Fruit fly (Drosophila melanogaster) whole organism, embryonic: Measurements from ENCODE around the gene CG7546.

Source experiments
- Ada2b ChIP-seq: fragments of 200-800 bp; sonication (Bioruptor generic); IDR thresholded peaks from 2 replicates; pipeline ENCODE4 v1.3.6; 2022; ENCODE audit warnings: missing biosample characterization, missing genetic modification characterization
- Antp ChIP-seq: fragments of 200-800 bp; sonication (Bioruptor generic); optimal IDR thresholded peaks from 3 replicates; lab custom pipeline; 2016; ENCODE audit warnings: missing biosample characterization, missing genetic modification characterization
- Atf6 ChIP-seq: fragments of 200-800 bp; sonication (Bioruptor generic); IDR thresholded peaks from 2 replicates; pipeline ENCODE4 v1.3.6; 2022; ENCODE audit warnings: missing biosample characterization, missing genetic modification characterization
- C15 ChIP-seq: fragments of 200-800 bp; sonication (Bioruptor generic); IDR thresholded peaks from 3 replicates; pipeline ENCODE4 v1.3.6; 2022; ENCODE audit warnings: missing biosample characterization, missing genetic modification characterization
- CG11247 ChIP-seq: fragments of 200-800 bp; sonication (Bioruptor generic); IDR thresholded peaks from 2 replicates; pipeline ENCODE4 v1.3.6; 2022; ENCODE audit warnings: missing biosample characterization, missing genetic modification characterization
- CG13624 ChIP-seq: fragments of 200-800 bp; sonication (Bioruptor generic); optimal IDR thresholded peaks from 2 replicates; lab custom pipeline; 2016; ENCODE audit warnings: missing biosample characterization, missing genetic modification characterization
- CG15696 ChIP-seq: fragments of 200-800 bp; sonication (Bioruptor generic); optimal IDR thresholded peaks from 2 replicates; lab custom pipeline; 2019; ENCODE audit warnings: missing biosample characterization, mild to moderate bottlenecking, missing genetic modification characterization, moderate library complexity
- CG16779 ChIP-seq: fragments of 200-800 bp; sonication (Bioruptor generic); IDR thresholded peaks from 2 replicates; pipeline ENCODE4 v1.3.6; 2022; ENCODE audit warnings: missing biosample characterization, missing genetic modification characterization
- CG17361 ChIP-seq: fragments of 200-800 bp; sonication (Bioruptor generic); IDR thresholded peaks from 3 replicates; pipeline ENCODE4 v1.3.6; 2022; ENCODE audit warnings: missing biosample characterization, missing genetic modification characterization
- CG17912 ChIP-seq: fragments of 200-800 bp; sonication (Bioruptor generic); optimal IDR thresholded peaks from 2 replicates; lab custom pipeline; 2018; ENCODE audit warnings: missing biosample characterization, mild to moderate bottlenecking, missing genetic modification characterization
- CG2120 ChIP-seq: fragments of 200-800 bp; sonication (Bioruptor generic); optimal IDR thresholded peaks from 3 replicates; lab custom pipeline; 2016; ENCODE audit warnings: missing biosample characterization, missing genetic modification characterization
- CG3065 ChIP-seq: fragments of 200-800 bp; sonication (Bioruptor generic); optimal IDR thresholded peaks from 2 replicates; lab custom pipeline; 2016; ENCODE audit warnings: missing biosample characterization, missing genetic modification characterization
- CG32532 ChIP-seq: fragments of 200-800 bp; sonication (Bioruptor generic); IDR thresholded peaks from 2 replicates; pipeline ENCODE4 v1.3.6; 2022; ENCODE audit warnings: missing biosample characterization, missing genetic modification characterization
- CG3847 ChIP-seq: fragments of 200-800 bp; sonication (Bioruptor generic); IDR thresholded peaks from 2 replicates; pipeline ENCODE4 v1.3.6; 2022; ENCODE audit warnings: missing biosample characterization, missing genetic modification characterization
- CG4328 ChIP-seq: fragments of 200-800 bp; sonication (Bioruptor generic); optimal IDR thresholded peaks from 3 replicates; lab custom pipeline; 2017; ENCODE audit warnings: missing biosample characterization, missing genetic modification reagents, missing genetic modification characterization
- CG4360 ChIP-seq: fragments of 200-800 bp; sonication (Bioruptor generic); IDR thresholded peaks from 2 replicates; pipeline ENCODE4 v1.3.6; 2022; ENCODE audit warnings: missing biosample characterization, missing genetic modification characterization
- CG4707 ChIP-seq: fragments of 200-800 bp; sonication (Bioruptor generic); optimal IDR thresholded peaks from 2 replicates; lab custom pipeline; 2018; ENCODE audit warnings: missing biosample characterization, mild to moderate bottlenecking, missing genetic modification characterization, moderate library complexity
- CG9817 ChIP-seq: fragments of 200-800 bp; sonication (Bioruptor generic); optimal IDR thresholded peaks from 2 replicates; lab custom pipeline; 2018; ENCODE audit warnings: missing biosample characterization, mild to moderate bottlenecking, missing genetic modification characterization, moderate library complexity
- Chrac-16 ChIP-seq: fragments of 200-800 bp; sonication (Bioruptor generic); optimal IDR thresholded peaks from 3 replicates; lab custom pipeline; 2016; ENCODE audit warnings: missing biosample characterization, missing genetic modification characterization
- CkIIα-i1 ChIP-seq: fragments of 200-800 bp; sonication (Bioruptor generic); IDR thresholded peaks from 2 replicates; pipeline ENCODE4 v1.3.6; 2022; ENCODE audit warnings: missing biosample characterization, missing genetic modification characterization
- Dbx ChIP-seq: fragments of 200-800 bp; sonication (Bioruptor generic); IDR thresholded peaks from 3 replicates; pipeline ENCODE4 v1.3.6; 2022; ENCODE audit warnings: missing biosample characterization, missing genetic modification characterization
- Dek ChIP-seq: fragments of 200-800 bp; sonication (Bioruptor generic); optimal IDR thresholded peaks from 3 replicates; lab custom pipeline; 2019; ENCODE audit warnings: missing biosample characterization, mild to moderate bottlenecking, missing genetic modification characterization, moderate library complexity
- Dref ChIP-seq: fragments of 200-800 bp; sonication (Bioruptor generic); IDR thresholded peaks from 2 replicates; pipeline ENCODE4 v1.3.6; 2022; ENCODE audit warnings: missing biosample characterization, missing genetic modification characterization
- GATAe ChIP-seq: fragments of 200-800 bp; sonication (Bioruptor generic); conservative IDR thresholded peaks from 2 replicates; pipeline ENCODE4 v1.3.6; 2022; ENCODE audit warnings: missing biosample characterization, missing genetic modification characterization
- H2.0 ChIP-seq: fragments of 200-800 bp; sonication (Bioruptor generic); IDR thresholded peaks from 2 replicates; pipeline ENCODE4 v1.3.6; 2022; ENCODE audit warnings: missing biosample characterization, missing genetic modification characterization
- HmgZ ChIP-seq: fragments of 200-800 bp; sonication (Bioruptor generic); optimal IDR thresholded peaks from 2 replicates; lab custom pipeline; 2018; ENCODE audit warnings: missing biosample characterization, mild to moderate bottlenecking, missing genetic modification characterization
- MESR4 ChIP-seq: fragments of 200-800 bp; sonication (Bioruptor generic); optimal IDR thresholded peaks from 2 replicates; lab custom pipeline; 2018; ENCODE audit warnings: missing biosample characterization, mild to moderate bottlenecking, missing genetic modification characterization, moderate library complexity
- NFAT ChIP-seq: fragments of 200-800 bp; sonication (Bioruptor generic); IDR thresholded peaks from 2 replicates; pipeline ENCODE4 v1.3.6; 2022; ENCODE audit warnings: missing biosample characterization, missing genetic modification characterization
- Xbp1 ChIP-seq: fragments of 200-800 bp; sonication (Bioruptor generic); optimal IDR thresholded peaks from 3 replicates; lab custom pipeline; 2016; ENCODE audit warnings: missing biosample characterization, mild to moderate bottlenecking, missing genetic modification characterization
- bcd ChIP-seq: fragments of 200-800 bp; sonication (Bioruptor generic); optimal IDR thresholded peaks from 2 replicates; lab custom pipeline; 2017; ENCODE audit warnings: missing biosample characterization, mild to moderate bottlenecking, missing genetic modification characterization
- bsh ChIP-seq, 2 experiments: fragments of 200-800 bp; sonication (Bioruptor generic); optimal IDR thresholded peaks; 2 replicates each; lab custom pipeline; 2017 to 2018; ENCODE audit warnings: mild to moderate bottlenecking in 2 of 2, missing biosample characterization in 2 of 2, missing genetic modification characterization in 2 of 2, moderate library complexity in 1 of 2
- caup ChIP-seq: fragments of 200-800 bp; sonication (Bioruptor generic); optimal IDR thresholded peaks from 3 replicates; lab custom pipeline; 2017; ENCODE audit warnings: missing biosample characterization, mild to moderate bottlenecking, missing genetic modification characterization, moderate library complexity; ENCODE audit not compliant: severe bottlenecking
- cg ChIP-seq: fragments of 200-800 bp; sonication (Bioruptor generic); optimal IDR thresholded peaks from 3 replicates; lab custom pipeline; 2019; ENCODE audit warnings: missing biosample characterization, mild to moderate bottlenecking, missing genetic modification characterization, moderate library complexity
- crc ChIP-seq: fragments of 200-800 bp; sonication (Bioruptor generic); optimal IDR thresholded peaks from 2 replicates; lab custom pipeline; 2016; ENCODE audit warnings: missing biosample characterization, missing genetic modification characterization
- gcm ChIP-seq: fragments of 200-800 bp; sonication (Bioruptor generic); optimal IDR thresholded peaks from 2 replicates; lab custom pipeline; 2019; ENCODE audit warnings: missing biosample characterization, mild to moderate bottlenecking, missing genetic modification characterization, moderate library complexity
- grn ChIP-seq: fragments of 200-800 bp; sonication (Bioruptor generic); optimal IDR thresholded peaks from 3 replicates; lab custom pipeline; 2017; ENCODE audit warnings: missing biosample characterization, missing genetic modification characterization
- ind ChIP-seq: fragments of 200-800 bp; sonication (Bioruptor generic); optimal IDR thresholded peaks from 3 replicates; lab custom pipeline; 2016; ENCODE audit warnings: missing biosample characterization, missing genetic modification characterization
- insv ChIP-seq, 2 experiments: fragments of 200-800 bp; sonication (Bioruptor generic); optimal IDR thresholded peaks; 3 replicates each; lab custom pipeline; 2016 to 2018; ENCODE audit warnings: missing biosample characterization in 2 of 2, missing genetic modification characterization in 2 of 2
- kay ChIP-seq: fragments of 200-800 bp; sonication (Bioruptor generic); optimal IDR thresholded peaks from 2 replicates; lab custom pipeline; 2016; ENCODE audit warnings: missing biosample characterization, missing genetic modification characterization
- lilli ChIP-seq: fragments of 200-800 bp; sonication (Bioruptor generic); optimal IDR thresholded peaks from 3 replicates; lab custom pipeline; 2016; ENCODE audit warnings: missing biosample characterization, missing genetic modification characterization
- maf-S ChIP-seq: fragments of 200-800 bp; sonication (Bioruptor generic); optimal IDR thresholded peaks from 2 replicates; lab custom pipeline; 2016; ENCODE audit warnings: missing biosample characterization, missing genetic modification characterization
- mirr ChIP-seq: fragments of 200-800 bp; sonication (Bioruptor generic); optimal IDR thresholded peaks from 3 replicates; lab custom pipeline; 2018; ENCODE audit warnings: missing biosample characterization, mild to moderate bottlenecking, missing genetic modification characterization
- pho ChIP-seq: fragments of 200-800 bp; sonication (Bioruptor generic); optimal IDR thresholded peaks from 2 replicates; lab custom pipeline; 2016; ENCODE audit warnings: missing biosample characterization, missing genetic modification characterization
- phol ChIP-seq: fragments of 200-800 bp; sonication (Bioruptor generic); optimal IDR thresholded peaks from 3 replicates; lab custom pipeline; 2018; ENCODE audit warnings: missing biosample characterization, mild to moderate bottlenecking, missing genetic modification characterization, moderate library complexity
- rib ChIP-seq: fragments of 200-800 bp; sonication (Bioruptor generic); IDR thresholded peaks from 2 replicates; pipeline ENCODE4 v1.3.6; 2022; ENCODE audit warnings: missing biosample characterization, missing genetic modification characterization
- so ChIP-seq: fragments of 200-800 bp; sonication (Bioruptor generic); IDR thresholded peaks from 3 replicates; pipeline ENCODE4 v1.3.6; 2022; ENCODE audit warnings: missing biosample characterization, missing genetic modification characterization
- sug ChIP-seq: fragments of 200-800 bp; optimal IDR thresholded peaks from 2 replicates; lab custom pipeline; 2019; ENCODE audit warnings: missing biosample characterization, mild to moderate bottlenecking, missing genetic modification characterization, moderate library complexity
- vvl ChIP-seq: fragments of 200-800 bp; sonication (Bioruptor generic); IDR thresholded peaks from 2 replicates; pipeline ENCODE4 v1.3.6; 2022; ENCODE audit warnings: missing biosample characterization, missing genetic modification characterization
- zfh2 ChIP-seq: fragments of 200-800 bp; sonication (Bioruptor generic); optimal IDR thresholded peaks from 2 replicates; lab custom pipeline; 2016; ENCODE audit warnings: missing biosample characterization, missing genetic modification characterization

The CG7546 gene

DNA sequence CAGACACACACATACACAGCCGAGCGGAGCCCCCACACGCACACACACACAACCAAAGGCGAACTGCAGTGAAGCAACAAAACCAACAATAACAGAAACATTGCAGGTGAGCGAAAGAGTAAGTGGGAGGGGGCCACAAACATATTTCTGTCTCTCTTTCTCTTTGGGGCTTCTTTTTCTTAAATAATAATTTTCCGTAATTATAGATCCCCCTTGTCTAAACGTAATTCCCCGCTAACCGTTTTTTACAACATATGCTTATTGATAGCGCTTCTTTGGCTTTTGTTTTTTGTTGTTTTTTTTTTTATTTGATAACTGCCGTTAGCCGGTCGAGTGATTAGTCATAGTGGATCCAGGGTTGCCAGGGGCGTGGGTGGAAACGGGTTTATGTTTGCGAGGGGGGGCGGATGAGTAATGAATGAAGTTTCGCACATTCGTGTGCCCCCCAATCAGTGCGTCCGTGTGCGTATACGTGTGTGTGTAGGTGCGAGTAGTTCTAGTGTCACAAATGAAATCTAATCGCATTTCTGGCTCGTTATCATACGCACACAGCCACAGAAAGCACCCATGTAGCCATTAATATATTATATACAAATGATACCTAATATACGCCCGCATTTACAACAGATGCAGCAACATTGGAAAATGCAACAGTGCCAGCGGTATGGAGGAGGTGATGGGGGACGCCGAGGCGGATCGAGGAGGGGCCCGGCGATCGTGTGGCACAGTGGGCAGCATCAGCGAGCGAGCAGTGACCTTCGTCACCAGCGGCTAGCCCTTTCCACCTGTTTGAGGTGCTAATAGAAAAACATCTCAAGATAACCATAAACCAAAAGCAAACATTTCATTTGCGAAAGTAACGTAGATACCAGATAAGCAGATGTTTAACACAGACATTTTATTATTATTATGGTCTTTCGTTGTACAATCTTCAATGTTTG lies 18.6 kb downstream of the CG7546 start (continued):
- TF ChIP-seq H2.0 (GFP tag; lab: Robert Waterston, UW) (peak; percentile 24; the same call in 1 of the 2 replicates), C15 (GFP tag; lab: Robert Waterston, UW) (peak; percentile 48; the same call in 1 of the 3 replicates), GATAe (peak; percentile 94), vvl (GFP tag; lab: Robert Waterston, UW) (peak; percentile 12; the same call in 1 of the 2 replicates), sug (tag; lab: Kevin White, UChicago) (peak; percentile 97), Atf6 (GFP tag; lab: Robert Waterston, UW) (peak; percentile 47; the same call in 1 of the 2 replicates), ind (GFP tag; lab: Kevin White, UChicago) (peak; percentile 5), CG4360 (GFP tag; lab: Robert Waterston, UW) (peak; percentile 81), Xbp1 (GFP tag; lab: Kevin White, UChicago) (peak; percentile 31), kay (GFP tag; lab: Kevin White, UChicago) (peak; percentile 97), Ada2b (GFP tag; lab: Robert Waterston, UW) (peak; percentile 35; the same call in 1 of the 2 replicates), CG2120 (GFP tag; lab: Kevin White, UChicago) (peak; percentile 48), grn (GFP tag; lab: Kevin White, UChicago) (peak; percentile 36), CG4707 (GFP tag; lab: Kevin White, UChicago) (peak; percentile 60), phol (tag; lab: Kevin White, UChicago) (peak; percentile 2), insv (GFP tag; optimal IDR thresholded peaks at IDR 0.05; lab: Kevin White, UChicago) (no peak), crc (GFP tag; lab: Kevin White, UChicago) (no peak), so (GFP tag; lab: Robert Waterston, UW) (no peak), cg (GFP tag; lab: Kevin White, UChicago) (peak; percentile 86), CG3065 (GFP tag; lab: Kevin White, UChicago) (no peak), CG32532 (GFP tag; lab: Robert Waterston, UW) (peak; percentile 26; the same call in 1 of the 2 replicates), lilli (GFP tag; lab: Kevin White, UChicago) (peak; percentile 21), bsh (GFP tag; optimal IDR thresholded peaks at IDR 0.05; lab: Kevin White, UChicago) (peak in 1 of 2 experiments; percentile 15), CG13624 (GFP tag; lab: Kevin White, UChicago) (no peak), bcd (peak; percentile 10), CG17361 (GFP tag; lab: Robert Waterston, UW) (no peak), CkIIα-i1 (GFP tag; lab: Robert Waterston, UW) (no peak), pho (GFP tag; lab: Kevin White, UChicago) (peak; percentile 14), NFAT (0 out of 2 replicates have a peak, but pooled peaks have one; percentile 5), maf-S (GFP tag; lab: Kevin White, UChicago) (no peak), HmgZ (tag; lab: Kevin White, UChicago) (peak; percentile 21), CG11247 (GFP tag; lab: Robert Waterston, UW) (no peak), mirr (GFP tag; lab: Kevin White, UChicago) (peak; percentile 22), MESR4 (GFP tag; lab: Kevin White, UChicago) (peak; percentile 56), zfh2 (GFP tag; lab: Kevin White, UChicago) (peak; percentile 3), Antp (GFP tag; lab: Kevin White, UChicago) (peak; percentile 4), CG3847 (GFP tag; lab: Robert Waterston, UW) (peak; percentile 6; the same call in 1 of the 2 replicates), CG17912 (GFP tag; lab: Kevin White, UChicago) (no peak), CG9817 (tag; lab: Kevin White, UChicago) (no peak), Dref (no peak), caup (GFP tag; lab: Kevin White, UChicago) (peak; percentile 21), Chrac-16 (GFP tag; lab: Kevin White, UChicago) (no peak), CG15696 (tag; lab: Kevin White, UChicago) (no peak), Dek (no peak), Dbx (GFP tag; lab: Robert Waterston, UW) (peak; percentile 37; the same call in 1 of the 3 replicates), CG4328 (no peak), rib (GFP tag; lab: Robert Waterston, UW) (peak; percentile 68), gcm (GFP tag; lab: Kevin White, UChicago) (peak; percentile 86), CG16779 (GFP tag; lab: Robert Waterston, UW) (0 out of 2 replicates have a peak, but pooled peaks have one; percentile 6)
